Fruit fly (Drosophila melanogaster) whole organism, pupa: Measurements from ENCODE around the gene Dref.

Experiments used
- CG10348 ChIP-seq: fragments of 200-800 bp; sonication (Bioruptor generic); IDR thresholded peaks from 2 replicates; pipeline ENCODE4 v1.3.6; 2022; ENCODE audit warnings: missing biosample characterization, missing genetic modification characterization
- CG12605 ChIP-seq: fragments of 200-800 bp; sonication (Bioruptor generic); IDR thresholded peaks from 2 replicates; pipeline ENCODE4 v1.3.6; 2022; ENCODE audit warnings: missing biosample characterization, missing genetic modification characterization
- CG13204 ChIP-seq: fragments of 200-800 bp; sonication (Bioruptor generic); optimal IDR thresholded peaks from 2 replicates; lab custom pipeline; 2018; ENCODE audit warnings: missing biosample characterization, mild to moderate bottlenecking, missing genetic modification characterization, moderate library complexity
- CG15710 ChIP-seq: fragments of 200-800 bp; sonication (Bioruptor generic); optimal IDR thresholded peaks from 2 replicates; lab custom pipeline; 2018; ENCODE audit warnings: missing biosample characterization, mild to moderate bottlenecking, missing genetic modification characterization, moderate library complexity
- CG17806 ChIP-seq: fragments of 200-800 bp; sonication (Bioruptor generic); optimal IDR thresholded peaks from 2 replicates; lab custom pipeline; 2018; ENCODE audit warnings: missing biosample characterization, mild to moderate bottlenecking, missing genetic modification characterization, moderate library complexity
- CG34367 ChIP-seq: fragments of 200-800 bp; sonication (Bioruptor generic); optimal IDR thresholded peaks from 2 replicates; lab custom pipeline; 2018; ENCODE audit warnings: missing biosample characterization, mild to moderate bottlenecking, missing genetic modification characterization
- CG8159 ChIP-seq: fragments of 200-800 bp; sonication (Bioruptor generic); optimal IDR thresholded peaks from 3 replicates; lab custom pipeline; 2018; ENCODE audit warnings: missing biosample characterization, mild to moderate bottlenecking, missing genetic modification characterization, moderate library complexity
- CG8301 ChIP-seq: fragments of 200-800 bp; sonication (Bioruptor generic); optimal IDR thresholded peaks from 2 replicates; lab custom pipeline; 2018; ENCODE audit warnings: missing biosample characterization, mild to moderate bottlenecking, missing genetic modification characterization
- CG9948 ChIP-seq: fragments of 200-800 bp; sonication (Bioruptor generic); optimal IDR thresholded peaks from 2 replicates; lab custom pipeline; 2018; ENCODE audit warnings: missing biosample characterization, mild to moderate bottlenecking, missing genetic modification characterization, moderate library complexity
- D1 ChIP-seq: fragments of 200-800 bp; sonication (Bioruptor generic); optimal IDR thresholded peaks from 2 replicates; lab custom pipeline; 2018; ENCODE audit warnings: missing biosample characterization, mild to moderate bottlenecking, missing genetic modification characterization, moderate library complexity
- EcR ChIP-seq: fragments of 200-800 bp; sonication (Bioruptor generic); optimal IDR thresholded peaks from 3 replicates; lab custom pipeline; 2019; ENCODE audit warnings: missing biosample characterization, missing genetic modification characterization, mild to moderate bottlenecking, moderate library complexity, missing genetic modification reagents
- Pif1A ChIP-seq: fragments of 200-800 bp; sonication (Bioruptor generic); optimal IDR thresholded peaks from 3 replicates; lab custom pipeline; 2016; ENCODE audit warnings: missing biosample characterization, missing genetic modification characterization
- Snoo ChIP-seq: fragments of 200-800 bp; sonication (Bioruptor generic); optimal IDR thresholded peaks from 3 replicates; lab custom pipeline; 2017; ENCODE audit warnings: missing biosample characterization, mild to moderate bottlenecking, missing genetic modification characterization, inconsistent platforms

DNA sequence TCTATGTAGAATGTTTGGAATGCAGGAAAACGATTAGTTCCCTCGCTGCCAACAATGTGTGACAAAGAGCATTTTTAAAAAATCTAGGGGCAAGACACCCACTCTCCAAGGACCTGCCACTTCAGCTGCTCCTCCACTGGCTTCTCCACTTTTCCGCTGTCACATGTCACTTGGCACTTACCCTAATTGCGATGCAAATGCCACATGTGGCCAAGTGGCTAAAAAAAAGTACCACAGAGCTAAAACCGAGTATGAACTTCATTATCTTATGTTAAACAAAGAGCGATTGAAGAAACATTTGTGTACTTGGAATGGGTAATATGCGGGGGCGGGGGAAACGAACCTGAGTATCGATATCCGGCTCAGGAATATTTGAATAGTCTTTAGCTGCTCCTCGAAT lies 22.2 kb upstream of the Dref start:
- TF ChIP-seq CG12605 (GFP tag; lab: Robert Waterston, UW) (no peak), CG34367 (tag; lab: Kevin White, UChicago) (no peak), Snoo (tag; lab: Kevin White, UChicago) (no peak), D1 (tag; lab: Kevin White, UChicago) (no peak), CG10348 (GFP tag; lab: Robert Waterston, UW) (no peak), CG8159 (no peak), EcR (no peak), CG8301 (tag; lab: Kevin White, UChicago) (no peak), CG9948 (tag; lab: Kevin White, UChicago) (no peak), CG17806 (no peak), Pif1A (GFP tag; lab: Kevin White, UChicago) (no peak), CG13204 (GFP tag; lab: Kevin White, UChicago) (no peak), CG15710 (tag; lab: Kevin White, UChicago) (no peak)
